Fruit fly (Drosophila melanogaster) whole organism, pupa: ENCODE data around the gene CG15544.
A peak's percentile ranks its signal among the peaks of the same experiment; 100 is the strongest.

ENCODE experiments used
- CG10348 ChIP-seq: fragments of 200-800 bp; sonication (Bioruptor generic); IDR thresholded peaks from 2 replicates; pipeline ENCODE4 v1.3.6; 2022; ENCODE audit warnings: missing biosample characterization, missing genetic modification characterization
- CG12605 ChIP-seq: fragments of 200-800 bp; sonication (Bioruptor generic); IDR thresholded peaks from 2 replicates; pipeline ENCODE4 v1.3.6; 2022; ENCODE audit warnings: missing biosample characterization, missing genetic modification characterization
- CG13204 ChIP-seq: fragments of 200-800 bp; sonication (Bioruptor generic); optimal IDR thresholded peaks from 2 replicates; lab custom pipeline; 2018; ENCODE audit warnings: missing biosample characterization, mild to moderate bottlenecking, missing genetic modification characterization, moderate library complexity
- CG14655 ChIP-seq: fragments of 200-800 bp; sonication (Bioruptor generic); optimal IDR thresholded peaks from 3 replicates; lab custom pipeline; 2017; ENCODE audit warnings: mild to moderate bottlenecking, missing biosample characterization, missing genetic modification reagents, missing genetic modification characterization
- CG15710 ChIP-seq: fragments of 200-800 bp; sonication (Bioruptor generic); optimal IDR thresholded peaks from 2 replicates; lab custom pipeline; 2018; ENCODE audit warnings: missing biosample characterization, mild to moderate bottlenecking, missing genetic modification characterization, moderate library complexity
- CG17806 ChIP-seq: fragments of 200-800 bp; sonication (Bioruptor generic); optimal IDR thresholded peaks from 2 replicates; lab custom pipeline; 2018; ENCODE audit warnings: missing biosample characterization, mild to moderate bottlenecking, missing genetic modification characterization, moderate library complexity
- CG32121 ChIP-seq: fragments of 200-800 bp; sonication (Bioruptor generic); IDR thresholded peaks from 2 replicates; pipeline ENCODE4 v1.3.6; 2022; ENCODE audit warnings: missing biosample characterization, missing genetic modification characterization
- CG34367 ChIP-seq: fragments of 200-800 bp; sonication (Bioruptor generic); optimal IDR thresholded peaks from 2 replicates; lab custom pipeline; 2018; ENCODE audit warnings: missing biosample characterization, mild to moderate bottlenecking, missing genetic modification characterization
- CG4496 ChIP-seq: fragments of 200-800 bp; sonication (Bioruptor generic); IDR thresholded peaks from 3 replicates; pipeline ENCODE4 v1.3.6; 2022; ENCODE audit warnings: missing biosample characterization, missing genetic modification characterization
- CG8159 ChIP-seq: fragments of 200-800 bp; sonication (Bioruptor generic); optimal IDR thresholded peaks from 3 replicates; lab custom pipeline; 2018; ENCODE audit warnings: missing biosample characterization, mild to moderate bottlenecking, missing genetic modification characterization, moderate library complexity
- CG8301 ChIP-seq: fragments of 200-800 bp; sonication (Bioruptor generic); optimal IDR thresholded peaks from 2 replicates; lab custom pipeline; 2018; ENCODE audit warnings: missing biosample characterization, mild to moderate bottlenecking, missing genetic modification characterization
- CG9948 ChIP-seq: fragments of 200-800 bp; sonication (Bioruptor generic); optimal IDR thresholded peaks from 2 replicates; lab custom pipeline; 2018; ENCODE audit warnings: missing biosample characterization, mild to moderate bottlenecking, missing genetic modification characterization, moderate library complexity
- D1 ChIP-seq: fragments of 200-800 bp; sonication (Bioruptor generic); optimal IDR thresholded peaks from 2 replicates; lab custom pipeline; 2018; ENCODE audit warnings: missing biosample characterization, mild to moderate bottlenecking, missing genetic modification characterization, moderate library complexity
- EcR ChIP-seq: fragments of 200-800 bp; sonication (Bioruptor generic); optimal IDR thresholded peaks from 3 replicates; lab custom pipeline; 2019; ENCODE audit warnings: missing biosample characterization, missing genetic modification characterization, mild to moderate bottlenecking, moderate library complexity, missing genetic modification reagents
- Ets98B ChIP-seq: fragments of 200-800 bp; sonication (Bioruptor generic); IDR thresholded peaks from 2 replicates; pipeline ENCODE4 v1.3.6; 2022; ENCODE audit warnings: missing biosample characterization, missing genetic modification characterization
- Pif1A ChIP-seq: fragments of 200-800 bp; sonication (Bioruptor generic); optimal IDR thresholded peaks from 3 replicates; lab custom pipeline; 2016; ENCODE audit warnings: missing biosample characterization, missing genetic modification characterization
- Pif1B ChIP-seq: fragments of 200-800 bp; sonication (Bioruptor generic); optimal IDR thresholded peaks from 3 replicates; lab custom pipeline; 2016; ENCODE audit warnings: missing biosample characterization, missing genetic modification characterization
- Snoo ChIP-seq: fragments of 200-800 bp; sonication (Bioruptor generic); optimal IDR thresholded peaks from 3 replicates; lab custom pipeline; 2017; ENCODE audit warnings: missing biosample characterization, mild to moderate bottlenecking, missing genetic modification characterization, inconsistent platforms
- fd96Ca ChIP-seq: fragments of 200-800 bp; sonication (Bioruptor generic); IDR thresholded peaks from 3 replicates; pipeline ENCODE4 v1.3.6; 2022; ENCODE audit warnings: missing biosample characterization, missing genetic modification characterization
- gl ChIP-seq: fragments of 200-800 bp; sonication (Bioruptor generic); optimal IDR thresholded peaks from 2 replicates; lab custom pipeline; 2018; ENCODE audit warnings: missing biosample characterization, mild to moderate bottlenecking, missing genetic modification characterization
- rn ChIP-seq: fragments of 200-800 bp; sonication (Bioruptor generic); IDR thresholded peaks from 2 replicates; pipeline ENCODE4 v1.3.6; 2022; ENCODE audit warnings: missing biosample characterization, missing genetic modification characterization

CG15544 gene

DNA sequence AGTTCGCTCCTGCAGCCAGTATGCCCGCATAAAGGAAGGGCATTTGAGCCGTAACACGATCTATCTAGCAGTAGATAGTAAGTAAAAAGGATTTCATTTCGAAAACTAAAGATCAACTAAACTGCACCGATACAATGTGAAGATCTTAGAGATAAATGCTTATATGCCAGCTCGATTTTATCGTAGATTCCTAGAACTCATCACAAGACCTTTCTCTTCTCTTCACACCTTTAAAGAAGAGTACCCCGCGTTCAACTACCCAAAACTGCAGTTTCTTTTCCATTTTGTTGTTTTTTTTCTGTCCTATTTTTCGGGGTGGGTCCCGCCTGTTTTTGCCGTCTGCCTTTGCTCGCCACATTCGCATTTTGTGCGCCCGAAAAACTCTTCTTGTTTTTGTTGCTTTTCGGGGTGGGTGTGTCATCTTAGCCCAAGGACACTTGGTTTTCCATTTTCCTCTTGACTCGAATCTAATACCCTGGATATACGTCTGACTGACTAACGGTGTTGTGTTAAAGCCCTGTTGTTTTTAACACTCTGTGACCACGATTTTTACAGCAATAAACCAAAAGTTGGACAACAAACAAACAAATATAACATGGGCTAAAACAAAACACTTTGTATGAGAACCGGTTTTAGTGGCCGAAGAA is 18.2 kb upstream of the CG15544 start:
- TF ChIP-seq CG4496 (GFP tag; lab: Robert Waterston, UW) (0 out of 3 replicates have a peak, but pooled peaks have one; percentile 13), CG17806 (tag; lab: Kevin White, UChicago) (no peak)

DNA sequence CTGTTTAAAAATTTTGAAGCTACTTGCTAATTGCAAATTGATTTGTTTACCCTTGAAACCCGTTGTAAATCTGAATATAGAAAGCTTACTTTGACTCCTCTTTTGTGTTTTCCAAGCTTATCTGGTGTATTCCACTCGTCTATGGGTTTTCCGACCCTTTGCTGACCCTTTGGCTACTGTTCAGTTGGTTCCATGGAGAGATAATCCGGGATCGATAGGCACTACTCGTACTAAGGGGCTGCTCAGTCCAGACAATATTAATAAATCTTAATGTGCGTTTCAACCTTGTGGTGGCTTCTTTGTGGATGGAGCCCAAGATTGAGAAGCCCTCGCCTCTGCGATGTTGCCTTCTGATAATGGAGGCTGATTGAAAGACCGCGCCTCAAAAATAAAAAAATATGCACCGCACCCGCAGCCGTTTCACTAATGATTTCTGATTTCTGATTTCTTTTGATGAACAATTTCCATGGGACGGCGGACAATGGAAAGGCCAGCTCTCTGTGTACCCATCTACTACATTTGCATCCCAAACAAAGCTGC is 17.3 kb upstream of the CG15544 start:
- TF ChIP-seq CG4496 (GFP tag; lab: Robert Waterston, UW) = 0 out of 3 replicates have a peak, but pooled peaks have one; percentile 22
- no peak for TF ChIP-seq CG13204
- peak; percentile 65 for TF ChIP-seq EcR

DNA sequence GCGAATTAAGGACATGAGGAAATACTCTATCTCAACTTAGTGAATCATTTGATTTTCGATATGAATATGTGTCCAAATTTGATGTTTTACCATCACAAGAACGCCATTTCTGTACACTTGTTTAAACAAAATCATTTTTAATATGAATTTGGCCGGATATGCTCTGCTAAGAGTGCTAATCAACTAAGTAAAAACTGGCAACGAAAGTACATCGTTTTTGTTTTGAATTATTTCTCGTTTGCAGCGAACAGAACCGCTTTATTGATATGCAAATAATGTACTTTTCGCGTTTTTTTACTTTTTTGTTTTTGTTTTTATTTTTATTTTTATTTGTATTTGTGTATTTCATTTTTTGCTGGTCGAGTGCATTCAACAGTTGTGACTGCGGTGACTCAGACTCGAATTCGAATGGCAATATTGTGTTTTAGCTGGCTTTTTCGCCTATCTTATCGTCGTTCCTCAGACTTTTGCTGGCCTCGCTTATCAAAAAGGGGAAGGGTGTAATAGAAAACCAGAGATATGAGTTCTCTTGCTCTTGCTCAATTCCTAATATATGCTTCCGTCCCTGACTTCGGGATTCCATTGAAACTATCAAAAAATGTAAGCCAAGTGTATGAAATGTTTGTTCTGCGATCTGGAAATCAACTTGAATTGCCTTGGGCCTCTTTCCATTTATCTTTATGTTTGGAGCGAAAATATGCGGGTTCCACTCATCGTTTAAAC is 16.2 kb upstream of the CG15544 start:
- TF ChIP-seq gl (tag; lab: Kevin White, UChicago) (no peak), Snoo (tag; lab: Kevin White, UChicago) (peak; percentile 43), CG12605 (GFP tag; lab: Robert Waterston, UW) (no peak), CG8159 (tag; lab: Kevin White, UChicago) (peak; percentile 38), CG10348 (GFP tag; lab: Robert Waterston, UW) (no peak), fd96Ca (peak; percentile 16; the same call in 1 of the 3 replicates), CG34367 (tag; lab: Kevin White, UChicago) (no peak), Ets98B (GFP tag; lab: Robert Waterston, UW) (peak; percentile 40), CG4496 (GFP tag; lab: Robert Waterston, UW) (0 out of 3 replicates have a peak, but pooled peaks have one; percentile 24), Pif1A (peak; percentile 62), D1 (tag; lab: Kevin White, UChicago) (no peak), CG15710 (tag; lab: Kevin White, UChicago) (peak; percentile 19), rn (GFP tag; lab: Robert Waterston, UW) (no peak), CG8301 (tag; lab: Kevin White, UChicago) (peak; percentile 48), CG32121 (GFP tag; lab: Robert Waterston, UW) (peak; percentile 71; the same call in 1 of the 2 replicates), CG17806 (tag; lab: Kevin White, UChicago) (peak; percentile 36), CG14655 (GFP tag; lab: Kevin White, UChicago) (peak; percentile 57), Pif1B (peak; percentile 43), CG9948 (tag; lab: Kevin White, UChicago) (peak; percentile 30), EcR (no peak), CG13204 (no peak)

DNA sequence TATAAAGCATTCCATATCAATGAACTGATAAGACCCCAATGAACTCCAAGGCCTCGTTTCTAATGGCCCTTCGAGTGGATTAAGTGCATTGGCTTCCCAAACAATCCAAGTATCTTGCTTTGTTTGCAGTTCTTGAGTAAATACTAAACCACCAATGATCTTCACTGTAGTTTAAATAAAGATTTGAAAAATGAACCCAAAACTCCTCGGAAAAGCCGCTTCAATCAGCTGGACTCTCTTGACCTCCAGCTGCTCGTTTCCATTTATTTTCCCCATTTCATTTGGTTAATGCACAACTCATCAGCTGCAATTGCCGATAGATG is 15.6 kb upstream of the CG15544 start:
- no peak for TF ChIP-seq CG8301 (tag; lab: Kevin White, UChicago)
- no peak for TF ChIP-seq CG15710 (tag; lab: Kevin White, UChicago)
- no peak for TF ChIP-seq Pif1B
- no peak for TF ChIP-seq CG10348 (GFP tag; lab: Robert Waterston, UW)
- TF ChIP-seq CG12605 (GFP tag; lab: Robert Waterston, UW) = no peak
- TF ChIP-seq CG32121 (GFP tag; lab: Robert Waterston, UW) = no peak
- no peak for TF ChIP-seq CG34367 (tag; lab: Kevin White, UChicago)
- TF ChIP-seq CG4496 (GFP tag; lab: Robert Waterston, UW) = no peak
- TF ChIP-seq Ets98B (GFP tag; lab: Robert Waterston, UW) = no peak
- TF ChIP-seq D1 (tag; lab: Kevin White, UChicago) = no peak
- no peak for TF ChIP-seq CG9948 (tag; lab: Kevin White, UChicago)
- no peak for TF ChIP-seq rn (GFP tag; lab: Robert Waterston, UW)
- no peak for TF ChIP-seq CG14655 (GFP tag; lab: Kevin White, UChicago)
- no peak for TF ChIP-seq Pif1A
- TF ChIP-seq CG17806 (tag; lab: Kevin White, UChicago) = no peak
- no peak for TF ChIP-seq EcR
- TF ChIP-seq CG8159 (tag; lab: Kevin White, UChicago) = no peak
- TF ChIP-seq, all 21 proteins: peak for 0

DNA sequence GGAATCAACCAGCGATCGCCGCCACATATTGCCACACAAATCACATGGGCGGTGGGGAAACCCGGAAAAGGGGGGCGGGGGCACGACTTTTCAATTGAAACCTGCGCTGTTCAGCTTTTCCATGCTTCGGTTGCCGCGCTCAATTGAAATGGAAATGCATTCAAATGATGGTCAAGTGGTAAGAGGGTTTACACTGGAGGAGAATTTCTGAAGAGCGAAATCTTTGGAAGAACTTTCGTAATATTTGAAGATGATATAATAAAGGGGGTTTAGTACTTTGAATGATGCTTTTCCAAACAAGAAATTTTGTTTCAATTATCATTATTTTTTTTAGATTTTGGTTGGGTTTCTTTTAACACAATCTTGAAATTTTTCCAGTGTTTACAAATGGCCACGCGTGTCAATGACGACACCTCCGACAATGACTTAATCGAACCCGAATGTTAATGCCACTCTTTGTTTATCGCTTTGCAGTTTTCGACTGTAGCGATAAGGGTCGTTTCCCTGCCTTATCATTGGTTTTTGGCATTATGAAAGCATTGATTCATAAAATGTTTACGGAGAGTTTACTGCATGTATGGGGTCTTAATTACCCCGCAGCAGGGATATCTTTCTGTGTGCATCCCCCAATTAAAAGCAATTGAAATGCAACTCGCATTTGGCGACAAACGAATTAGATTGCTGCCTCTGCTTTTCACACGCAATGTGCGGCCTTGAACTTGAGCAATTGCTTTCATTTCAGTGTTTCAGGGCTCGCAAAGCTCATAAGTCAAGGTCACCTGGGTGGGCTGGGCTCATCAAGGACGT is 15.0 kb upstream of the CG15544 start:
- TF ChIP-seq CG8159 (tag; lab: Kevin White, UChicago) = no peak
- no peak for TF ChIP-seq CG13204
- TF ChIP-seq Pif1A = peak; percentile 13
- peak; percentile 16 for TF ChIP-seq Snoo (tag; lab: Kevin White, UChicago)
- TF ChIP-seq CG17806 (tag; lab: Kevin White, UChicago) = no peak
- peak; percentile 25 for TF ChIP-seq CG14655 (GFP tag; lab: Kevin White, UChicago)
- no peak for TF ChIP-seq fd96Ca
- peak; percentile 12 for TF ChIP-seq CG8301 (tag; lab: Kevin White, UChicago)
- peak; percentile 29; the same call in 1 of the 2 replicates for TF ChIP-seq Ets98B (GFP tag; lab: Robert Waterston, UW)
- TF ChIP-seq CG9948 (tag; lab: Kevin White, UChicago) = peak; percentile 5
